Fruit fly (Drosophila melanogaster) whole organism, embryonic: Measurements from ENCODE around the gene scyl.

ENCODE experiments used
- Abd-B ChIP-seq: fragments of 200-800 bp; sonication (Bioruptor generic); optimal IDR thresholded peaks from 2 replicates; lab custom pipeline; 2018; ENCODE audit warnings: missing biosample characterization, mild to moderate bottlenecking, missing genetic modification characterization, moderate library complexity
- Aef1 ChIP-seq: fragments of 200-800 bp; sonication (Bioruptor generic); IDR thresholded peaks from 3 replicates; pipeline ENCODE4 v1.3.6; 2022; ENCODE audit warnings: missing biosample characterization, missing genetic modification characterization
- Antp ChIP-seq: fragments of 200-800 bp; sonication (Bioruptor generic); optimal IDR thresholded peaks from 3 replicates; lab custom pipeline; 2016; ENCODE audit warnings: missing biosample characterization, missing genetic modification characterization
- CG14441 ChIP-seq: fragments of 200-800 bp; sonication (Bioruptor generic); IDR thresholded peaks from 2 replicates; pipeline ENCODE4 v1.3.6; 2022; ENCODE audit warnings: missing biosample characterization, missing genetic modification characterization
- CG14667 ChIP-seq: fragments of 200-800 bp; sonication (Bioruptor generic); IDR thresholded peaks from 2 replicates; pipeline ENCODE4 v1.3.6; 2022; ENCODE audit warnings: missing biosample characterization, missing genetic modification characterization
- CG15514 ChIP-seq: fragments of 200-800 bp; sonication (Bioruptor generic); optimal IDR thresholded peaks from 3 replicates; lab custom pipeline; 2017; ENCODE audit warnings: missing biosample characterization, missing genetic modification characterization, mild to moderate bottlenecking, moderate library complexity, missing genetic modification reagents
- CG1603 ChIP-seq: fragments of 200-800 bp; sonication (Bioruptor generic); optimal IDR thresholded peaks from 2 replicates; lab custom pipeline; 2019; ENCODE audit warnings: missing biosample characterization, mild to moderate bottlenecking, missing genetic modification characterization, moderate library complexity
- CG16815 ChIP-seq: fragments of 200-800 bp; sonication (Bioruptor generic); optimal IDR thresholded peaks from 3 replicates; lab custom pipeline; 2017; ENCODE audit warnings: missing biosample characterization, mild to moderate bottlenecking, missing genetic modification characterization
- CG17385 ChIP-seq: fragments of 200-800 bp; sonication (Bioruptor generic); optimal IDR thresholded peaks from 3 replicates; lab custom pipeline; 2018; ENCODE audit warnings: missing biosample characterization, mild to moderate bottlenecking, missing genetic modification characterization
- CG18011 ChIP-seq: fragments of 200-800 bp; sonication (Bioruptor generic); optimal IDR thresholded peaks from 2 replicates; lab custom pipeline; 2017; ENCODE audit warnings: missing biosample characterization, missing genetic modification characterization, mild to moderate bottlenecking, moderate library complexity, missing genotype
- CG2129 ChIP-seq: fragments of 200-800 bp; sonication (Bioruptor generic); IDR thresholded peaks from 2 replicates; pipeline ENCODE4 v1.3.6; 2022; ENCODE audit warnings: missing biosample characterization, missing genetic modification characterization; ENCODE audit not compliant: partially characterized antibody
- CG31224 ChIP-seq: fragments of 200-800 bp; sonication (Bioruptor generic); IDR thresholded peaks from 2 replicates; pipeline ENCODE4 v1.3.6; 2022; ENCODE audit warnings: missing biosample characterization, missing genetic modification characterization
- CG31441 ChIP-seq: fragments of 200-800 bp; sonication (Bioruptor generic); IDR thresholded peaks from 2 replicates; pipeline ENCODE4 v1.3.6; 2022; ENCODE audit warnings: missing biosample characterization, missing genetic modification characterization
- CG34376 ChIP-seq: fragments of 200-800 bp; sonication (Bioruptor generic); optimal IDR thresholded peaks from 2 replicates; lab custom pipeline; 2018; ENCODE audit warnings: missing biosample characterization, mild to moderate bottlenecking, missing genetic modification characterization
- CG3847 ChIP-seq: fragments of 200-800 bp; sonication (Bioruptor generic); IDR thresholded peaks from 2 replicates; pipeline ENCODE4 v1.3.6; 2022; ENCODE audit warnings: missing biosample characterization, missing genetic modification characterization
- CG3995 ChIP-seq: fragments of 200-800 bp; sonication (Bioruptor generic); optimal IDR thresholded peaks from 3 replicates; lab custom pipeline; 2016; ENCODE audit warnings: missing biosample characterization, missing genetic modification characterization
- CG42726 ChIP-seq: fragments of 200-800 bp; sonication (Bioruptor generic); IDR thresholded peaks from 2 replicates; pipeline ENCODE4 v1.3.6; 2022; ENCODE audit warnings: missing biosample characterization, missing genetic modification characterization; ENCODE audit not compliant: partially characterized antibody
- CG4424 ChIP-seq: fragments of 200-800 bp; sonication (Bioruptor generic); optimal IDR thresholded peaks from 3 replicates; lab custom pipeline; 2016; ENCODE audit warnings: missing biosample characterization, missing genetic modification characterization
- CG7745 ChIP-seq: fragments of 200-800 bp; sonication (Bioruptor generic); optimal IDR thresholded peaks from 2 replicates; lab custom pipeline; 2018; ENCODE audit warnings: missing biosample characterization, mild to moderate bottlenecking, missing genetic modification characterization, moderate library complexity
- CG9727 ChIP-seq: fragments of 200-800 bp; sonication (Bioruptor generic); optimal IDR thresholded peaks from 3 replicates; lab custom pipeline; 2017; ENCODE audit warnings: missing biosample characterization, mild to moderate bottlenecking, missing genetic modification characterization
- CoRest ChIP-seq: fragments of 200-800 bp; sonication (Bioruptor generic); optimal IDR thresholded peaks from 3 replicates; lab custom pipeline; 2018; ENCODE audit warnings: missing biosample characterization, mild to moderate bottlenecking, missing genetic modification characterization, moderate library complexity
- Dip2 ChIP-seq: fragments of 200-800 bp; sonication (Bioruptor generic); IDR thresholded peaks from 2 replicates; pipeline ENCODE4 v1.3.6; 2022; ENCODE audit warnings: missing biosample characterization, missing genetic modification characterization
- Dp ChIP-seq: fragments of 200-800 bp; sonication (Bioruptor generic); optimal IDR thresholded peaks from 2 replicates; lab custom pipeline; 2018; ENCODE audit warnings: missing biosample characterization, mild to moderate bottlenecking, missing genetic modification characterization, moderate library complexity
- Eip74EF ChIP-seq, 2 experiments: fragments of 200-800 bp in 1 of 2; fragments of >200 bp in 1 of 2; sonication (Bioruptor generic) in 1 of 2; optimal IDR thresholded peaks; 2 replicates each; lab custom pipeline; 2017 to 2019; ENCODE audit warnings: missing biosample characterization in 2 of 2, missing genetic modification characterization in 2 of 2, mild to moderate bottlenecking in 1 of 2, moderate library complexity in 1 of 2
- Fer2 ChIP-seq: fragments of 200-800 bp; sonication (Bioruptor generic); optimal IDR thresholded peaks from 2 replicates; lab custom pipeline; 2018; ENCODE audit warnings: missing biosample characterization, mild to moderate bottlenecking, missing genetic modification characterization, moderate library complexity
- HmgD ChIP-seq: fragments of 200-800 bp; sonication (Bioruptor generic); optimal IDR thresholded peaks from 3 replicates; lab custom pipeline; 2016; ENCODE audit warnings: missing biosample characterization, missing genetic modification characterization
- Jarid2 ChIP-seq: fragments of 200-800 bp; sonication (Bioruptor generic); optimal IDR thresholded peaks from 3 replicates; lab custom pipeline; 2017; ENCODE audit warnings: mild to moderate bottlenecking, missing biosample characterization, missing genetic modification reagents, missing genetic modification characterization
- Med ChIP-seq: fragments of 200-800 bp; sonication (Bioruptor generic); peaks from one replicate; lab custom pipeline; 2016; ENCODE audit warnings: missing biosample characterization, missing genetic modification characterization, mild to moderate bottlenecking, inconsistent platforms, moderate library complexity
- Meics ChIP-seq: fragments of 200-800 bp; sonication (Bioruptor generic); optimal IDR thresholded peaks from 2 replicates; lab custom pipeline; 2017; ENCODE audit warnings: missing biosample characterization, mild to moderate bottlenecking, missing genetic modification characterization
- Optix ChIP-seq: fragments of 200-800 bp; sonication (Bioruptor generic); IDR thresholded peaks from 3 replicates; pipeline ENCODE4 v1.3.6; 2022; ENCODE audit warnings: missing biosample characterization, missing genetic modification characterization
- Sox100B ChIP-seq: fragments of 200-800 bp; sonication (Bioruptor generic); optimal IDR thresholded peaks from 3 replicates; lab custom pipeline; 2018; ENCODE audit warnings: missing biosample characterization, mild to moderate bottlenecking, missing genetic modification characterization
- bigmax ChIP-seq: fragments of 200-800 bp; sonication (Bioruptor generic); optimal IDR thresholded peaks from 2 replicates; lab custom pipeline; 2018; ENCODE audit warnings: missing biosample characterization, mild to moderate bottlenecking, missing genetic modification characterization
- btn ChIP-seq: fragments of 200-800 bp; sonication (Bioruptor generic); optimal IDR thresholded peaks from 2 replicates; lab custom pipeline; 2016; ENCODE audit warnings: missing biosample characterization, missing genetic modification characterization
- cg ChIP-seq: fragments of 200-800 bp; sonication (Bioruptor generic); optimal IDR thresholded peaks from 3 replicates; lab custom pipeline; 2019; ENCODE audit warnings: missing biosample characterization, mild to moderate bottlenecking, missing genetic modification characterization, moderate library complexity
- dmrt99B ChIP-seq: fragments of 200-800 bp; sonication (Bioruptor generic); optimal IDR thresholded peaks from 2 replicates; lab custom pipeline; 2018; ENCODE audit warnings: missing biosample characterization, mild to moderate bottlenecking, missing genetic modification characterization, moderate library complexity
- eyg ChIP-seq: fragments of 200-800 bp; sonication (Bioruptor generic); optimal IDR thresholded peaks from 3 replicates; lab custom pipeline; 2016; ENCODE audit warnings: missing biosample characterization, missing genetic modification characterization
- gce ChIP-seq: fragments of 200-800 bp; sonication (Bioruptor generic); IDR thresholded peaks from 3 replicates; pipeline ENCODE4 v1.3.6; 2022; ENCODE audit warnings: missing biosample characterization, missing genetic modification characterization
- h ChIP-seq: fragments of >200 bp; optimal IDR thresholded peaks from 2 replicates; lab custom pipeline; 2017
- ham ChIP-seq: fragments of 200-800 bp; sonication (Bioruptor generic); IDR thresholded peaks from 2 replicates; pipeline ENCODE4 v1.3.6; 2022; ENCODE audit warnings: missing biosample characterization, missing genetic modification characterization
- ken ChIP-seq: fragments of 200-800 bp; sonication (Bioruptor generic); IDR thresholded peaks from 3 replicates; pipeline ENCODE4 v1.3.6; 2022; ENCODE audit warnings: missing biosample characterization, missing genetic modification characterization
- lilli ChIP-seq: fragments of 200-800 bp; sonication (Bioruptor generic); optimal IDR thresholded peaks from 3 replicates; lab custom pipeline; 2016; ENCODE audit warnings: missing biosample characterization, missing genetic modification characterization
- odd ChIP-seq: fragments of 200-800 bp; sonication (Bioruptor generic); optimal IDR thresholded peaks from 2 replicates; lab custom pipeline; 2017; ENCODE audit warnings: missing biosample characterization, mild to moderate bottlenecking, missing genetic modification characterization
- pb ChIP-seq: fragments of 200-800 bp; sonication (Bioruptor generic); optimal IDR thresholded peaks from 3 replicates; lab custom pipeline; 2016; ENCODE audit warnings: missing biosample characterization, missing genetic modification characterization
- pnt ChIP-seq: fragments of 200-800 bp; sonication (Bioruptor generic); optimal IDR thresholded peaks from 3 replicates; lab custom pipeline; 2016; ENCODE audit warnings: missing biosample characterization, missing genetic modification characterization
- repo ChIP-seq: fragments of 200-800 bp; sonication (Bioruptor generic); optimal IDR thresholded peaks from 2 replicates; lab custom pipeline; 2016; ENCODE audit warnings: missing biosample characterization, missing genetic modification characterization
- schlank ChIP-seq: fragments of 200-800 bp; sonication (Bioruptor generic); optimal IDR thresholded peaks from 2 replicates; lab custom pipeline; 2018; ENCODE audit warnings: missing biosample characterization, mild to moderate bottlenecking, missing genetic modification characterization
- stwl ChIP-seq: fragments of 200-800 bp; sonication (Bioruptor generic); optimal IDR thresholded peaks from 3 replicates; lab custom pipeline; 2018; ENCODE audit warnings: missing biosample characterization, mild to moderate bottlenecking, missing genetic modification characterization, moderate library complexity
- tgo ChIP-seq: fragments of 200-800 bp; sonication (Bioruptor generic); IDR thresholded peaks from 3 replicates; pipeline ENCODE4 v1.3.6; 2022; ENCODE audit warnings: missing biosample characterization, missing genetic modification characterization
- tll ChIP-seq, 2 experiments: fragments of 200-800 bp in 1 of 2; fragments of >200 bp in 1 of 2; sonication (Bioruptor generic) in 1 of 2; optimal IDR thresholded peaks; 2 replicates each; lab custom pipeline; 2017 to 2019; ENCODE audit warnings: missing biosample characterization in 2 of 2, missing genetic modification characterization in 2 of 2, mild to moderate bottlenecking in 1 of 2, moderate library complexity in 1 of 2
- twi ChIP-seq: fragments of 200-800 bp; optimal IDR thresholded peaks from 2 replicates; lab custom pipeline; 2019; ENCODE audit warnings: missing biosample characterization, mild to moderate bottlenecking, missing genetic modification characterization, moderate library complexity
- vfl ChIP-seq: fragments of 200-800 bp; sonication (Bioruptor generic); optimal IDR thresholded peaks from 2 replicates; lab custom pipeline; 2016; ENCODE audit warnings: missing biosample characterization, missing genetic modification characterization

scyl gene

DNA sequence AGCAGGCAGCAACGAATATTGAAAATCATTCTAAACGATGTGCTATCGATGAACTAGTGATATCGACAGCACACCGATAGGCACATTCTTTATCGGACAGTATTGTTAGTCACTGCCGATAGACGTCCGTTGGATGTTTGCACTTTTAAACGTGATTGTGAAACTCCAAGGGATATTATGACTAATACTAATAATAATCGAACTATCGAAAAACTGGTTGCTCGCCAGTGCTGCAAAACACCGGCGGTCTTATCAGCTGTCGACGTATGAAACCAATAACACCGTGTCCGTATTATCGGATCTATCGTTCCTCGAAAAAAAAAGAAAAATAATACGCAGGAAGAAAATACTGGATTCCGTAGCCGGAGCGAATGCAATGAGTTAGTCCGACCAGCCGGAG, 41.6 kb upstream of the scyl start, which contains the start of the genes Ube3a and CG7600 (continued):
- TF ChIP-seq Fer2 (tag; lab: Kevin White, UChicago) (no peak), CoRest (tag; lab: Kevin White, UChicago) (peak; percentile 49), gce (GFP tag; lab: Robert Waterston, UW) (no peak), eyg (GFP tag; lab: Kevin White, UChicago) (peak; percentile 67), lilli (GFP tag; lab: Kevin White, UChicago) (peak; percentile 61), pnt (GFP tag; lab: Kevin White, UChicago) (no peak), CG14667 (GFP tag; lab: Robert Waterston, UW) (no peak), Antp (GFP tag; lab: Kevin White, UChicago) (peak; percentile 36), CG3847 (GFP tag; lab: Robert Waterston, UW) (peak; percentile 77), Abd-B (GFP tag; lab: Kevin White, UChicago) (no peak), Dip2 (no peak), vfl (peak; percentile 20), Sox100B (GFP tag; lab: Kevin White, UChicago) (no peak), Optix (GFP tag; lab: Robert Waterston, UW) (no peak), Jarid2 (no peak), Dp (GFP tag; lab: Kevin White, UChicago) (peak; percentile 68), ken (GFP tag; lab: Robert Waterston, UW) (no peak), tgo (no peak), dmrt99B (tag; lab: Kevin White, UChicago) (no peak), pb (GFP tag; lab: Kevin White, UChicago) (peak; percentile 32), CG31224 (no peak), Aef1 (GFP tag; lab: Robert Waterston, UW) (no peak), tll (GFP tag; optimal IDR thresholded peaks at IDR 0.05; lab: Kevin White, UChicago) (peak in 1 of 2 experiments; percentile 43), CG3995 (peak; percentile 95), CG15514 (peak; percentile 95), stwl (tag; lab: Kevin White, UChicago) (peak; percentile 99), twi (tag; lab: Kevin White, UChicago) (peak; percentile 28), Eip74EF (GFP tag; optimal IDR thresholded peaks at IDR 0.05; lab: Kevin White, UChicago) (no peak), Med (GFP tag; lab: Kevin White, UChicago) (peak; percentile 94), CG31441 (GFP tag; lab: Robert Waterston, UW) (peak; percentile 49; the same call in 1 of the 2 replicates), CG34376 (peak; percentile 73), CG9727 (no peak), cg (GFP tag; lab: Kevin White, UChicago) (peak; percentile 11), Meics (GFP tag; lab: Kevin White, UChicago) (no peak), CG18011 (GFP tag; lab: Kevin White, UChicago) (no peak), HmgD (GFP tag; lab: Kevin White, UChicago) (peak; percentile 88), CG2129 (peak; percentile 93), CG1603 (tag; lab: Kevin White, UChicago) (peak; percentile 84), odd (no peak), CG42726 (GFP tag; lab: Robert Waterston, UW) (peak; percentile 91; the same call in 1 of the 2 replicates), ham (GFP tag; lab: Robert Waterston, UW) (no peak), CG4424 (GFP tag; lab: Kevin White, UChicago) (peak; percentile 68), bigmax (GFP tag; lab: Kevin White, UChicago) (no peak), CG16815 (GFP tag; lab: Kevin White, UChicago) (no peak), btn (GFP tag; lab: Kevin White, UChicago) (no peak), CG7745 (no peak), CG14441 (GFP tag; lab: Robert Waterston, UW) (no peak), CG17385 (GFP tag; lab: Kevin White, UChicago) (peak; percentile 20), schlank (tag; lab: Kevin White, UChicago) (no peak), repo (GFP tag; lab: Kevin White, UChicago) (no peak), h (no peak)
